Worm (Caenorhabditis elegans) whole organism, L4 larva: Measurements from ENCODE around the gene srt-69.

Source experiments
- D1046.2 ChIP-seq: fragments of 200-800 bp; sonication (Bioruptor generic); IDR thresholded peaks from 2 replicates; pipeline ENCODE4 v1.3.6; 2022; ENCODE audit warnings: missing genetic modification characterization, missing compliant biosample characterization
- F10B5.3 ChIP-seq: sonication (generic microtip); optimal IDR thresholded peaks from 2 replicates; lab custom pipeline; 2016; ENCODE audit warnings: mild to moderate bottlenecking, missing genetic modification characterization, missing compliant biosample characterization
- F37D6.2 ChIP-seq: sonication (generic microtip); optimal IDR thresholded peaks from 2 replicates; lab custom pipeline; 2016; ENCODE audit warnings: mild to moderate bottlenecking, missing genetic modification characterization, missing compliant biosample characterization
- T26A8.4 ChIP-seq: fragments of 200-800 bp; sonication (Bioruptor generic); IDR thresholded peaks from 2 replicates; pipeline ENCODE4 v1.3.6; 2022; ENCODE audit warnings: missing genetic modification characterization, missing compliant biosample characterization
- Y105C5A.15 ChIP-seq: fragments of 200-800 bp; sonication (Bioruptor generic); IDR thresholded peaks from 2 replicates; pipeline ENCODE4 v1.3.6; 2022; ENCODE audit warnings: missing genetic modification characterization, missing compliant biosample characterization
- aha-1 ChIP-seq: fragments of 150-350 bp; peaks from one replicate; lab custom pipeline; 2014; ENCODE audit warnings: missing biosample characterization, missing genetic modification characterization
- ama-1 ChIP-seq: fragments of 150-350 bp; optimal IDR thresholded peaks from 2 replicates; lab custom pipeline; 2014; ENCODE audit warnings: inconsistent platforms, mixed read lengths
- arid-1 ChIP-seq: fragments of 200-800 bp; sonication (Bioruptor generic); conservative IDR thresholded peaks from 2 replicates; pipeline ENCODE4 v1.3.6; 2022; ENCODE audit warnings: missing genetic modification reagents, missing genetic modification characterization, missing compliant biosample characterization
- ceh-28 ChIP-seq: fragments of 150-350 bp; optimal IDR thresholded peaks from 2 replicates; lab custom pipeline; 2014; ENCODE audit warnings: missing biosample characterization, missing genetic modification reagents, missing genetic modification characterization
- cey-2 ChIP-seq: sonication (generic microtip); optimal IDR thresholded peaks from 3 replicates; lab custom pipeline; 2017; ENCODE audit warnings: missing genetic modification characterization, mild to moderate bottlenecking, missing compliant biosample characterization, antibody characterized with exemption, borderline replicate concordance; ENCODE audit not compliant: insufficient read depth
- daf-8 ChIP-seq: fragments of 200-800 bp; sonication (Bioruptor generic); IDR thresholded peaks from 2 replicates; pipeline ENCODE4 v1.3.6; 2022; ENCODE audit warnings: missing genetic modification characterization, missing compliant biosample characterization
- dmd-6 ChIP-seq: fragments of 200-800 bp; sonication (Bioruptor generic); IDR thresholded peaks from 2 replicates; pipeline ENCODE4 v1.3.6; 2022; ENCODE audit warnings: missing genetic modification reagents, missing genetic modification characterization, missing compliant biosample characterization
- dpl-1 ChIP-seq: fragments of 150-350 bp; optimal IDR thresholded peaks from 2 replicates; lab custom pipeline; 2014; ENCODE audit warnings: missing biosample characterization, missing genetic modification reagents, missing genetic modification characterization
- duxl-1 ChIP-seq: sonication (generic microtip); optimal IDR thresholded peaks from 2 replicates; lab custom pipeline; 2016; ENCODE audit warnings: mild to moderate bottlenecking, missing genetic modification characterization, moderate library complexity, missing compliant biosample characterization; ENCODE audit not compliant: poor library complexity
- dve-1 ChIP-seq: sonication (generic microtip); optimal IDR thresholded peaks from 2 replicates; lab custom pipeline; 2017; ENCODE audit warnings: antibody characterized with exemption, mild to moderate bottlenecking, missing genetic modification characterization, missing compliant biosample characterization; ENCODE audit not compliant: insufficient read depth
- egl-43 ChIP-seq: fragments of 200-800 bp; sonication (Bioruptor generic); IDR thresholded peaks from 2 replicates; pipeline ENCODE4 v1.3.6; 2022; ENCODE audit warnings: missing genetic modification reagents, missing genetic modification characterization, missing compliant biosample characterization
- hlh-11 ChIP-seq: fragments of 200-800 bp; sonication (Bioruptor generic); optimal IDR thresholded peaks from 2 replicates; lab custom pipeline; 2018; ENCODE audit warnings: mild to moderate bottlenecking, missing genetic modification characterization, missing compliant biosample characterization
- hlh-30 ChIP-seq: sonication (generic microtip); optimal IDR thresholded peaks from 2 replicates; lab custom pipeline; 2017; ENCODE audit warnings: antibody characterized with exemption, mild to moderate bottlenecking, missing genetic modification characterization, missing compliant biosample characterization; ENCODE audit not compliant: insufficient read depth
- hmg-1.1 ChIP-seq: fragments of 200-800 bp; sonication (Bioruptor generic); IDR thresholded peaks from 2 replicates; pipeline ENCODE4 v1.3.6; 2022; ENCODE audit warnings: missing genetic modification reagents, missing genetic modification characterization, missing compliant biosample characterization
- lin-1 ChIP-seq: fragments of 200-800 bp; sonication (Bioruptor generic); IDR thresholded peaks from 2 replicates; pipeline ENCODE4 v1.3.6; 2022; ENCODE audit warnings: missing genetic modification reagents, missing genetic modification characterization, missing compliant biosample characterization
- lin-38 ChIP-seq: fragments of 200-800 bp; sonication (Bioruptor generic); IDR thresholded peaks from 2 replicates; pipeline ENCODE4 v1.3.6; 2022; ENCODE audit warnings: missing genetic modification reagents, missing genetic modification characterization, missing compliant biosample characterization
- lir-3 ChIP-seq: sonication (generic microtip); optimal IDR thresholded peaks from 2 replicates; lab custom pipeline; 2016; ENCODE audit warnings: mild to moderate bottlenecking, missing genetic modification characterization, missing compliant biosample characterization
- lsy-2 ChIP-seq, 2 experiments: fragments of 150-350 bp in 1 of 2; sonication (generic microtip) in 1 of 2; optimal IDR thresholded peaks; 2 replicates each; lab custom pipeline; 2014 to 2017; ENCODE audit warnings: missing biosample characterization in 2 of 2, missing genetic modification characterization in 2 of 2
- mdl-1 ChIP-seq, 2 experiments: fragments of 150-350 bp in 1 of 2; sonication (generic microtip) in 1 of 2; optimal IDR thresholded peaks; 2 replicates each; lab custom pipeline; 2014 to 2017; ENCODE audit warnings: missing biosample characterization in 2 of 2, missing genetic modification characterization in 2 of 2
- mdt-29 ChIP-seq: fragments of 200-800 bp; sonication (Bioruptor generic); IDR thresholded peaks from 2 replicates; pipeline ENCODE4 v1.3.6; 2022; ENCODE audit warnings: missing genetic modification reagents, missing genetic modification characterization, missing compliant biosample characterization
- mep-1 ChIP-seq: fragments of 150-350 bp; sonication (generic microtip); optimal IDR thresholded peaks from 3 replicates; lab custom pipeline; 2014; ENCODE audit warnings: missing biosample characterization, missing genetic modification characterization
- mes-2 ChIP-seq: sonication (generic microtip); optimal IDR thresholded peaks from 2 replicates; lab custom pipeline; 2016; ENCODE audit warnings: missing genotype, mild to moderate bottlenecking, missing genetic modification characterization, missing compliant biosample characterization; ENCODE audit not compliant: poor library complexity, severe bottlenecking
- mxl-3 ChIP-seq: fragments of 200-800 bp; sonication (Bioruptor generic); optimal IDR thresholded peaks from 2 replicates; lab custom pipeline; 2018; ENCODE audit warnings: mild to moderate bottlenecking, missing genetic modification characterization, missing compliant biosample characterization
- rbr-2 ChIP-seq: sonication (generic microtip); optimal IDR thresholded peaks from 2 replicates; lab custom pipeline; 2016; ENCODE audit warnings: missing genotype, missing genetic modification characterization, missing compliant biosample characterization
- saeg-2 ChIP-seq: fragments of 200-800 bp; sonication (Bioruptor generic); IDR thresholded peaks from 2 replicates; pipeline ENCODE4 v1.3.6; 2022; ENCODE audit warnings: missing genetic modification reagents, missing genetic modification characterization, missing compliant biosample characterization
- set-16 ChIP-seq: fragments of 200-800 bp; sonication (Bioruptor generic); IDR thresholded peaks from 2 replicates; pipeline ENCODE4 v1.3.6; 2022; ENCODE audit warnings: missing genetic modification reagents, missing genetic modification characterization, missing compliant biosample characterization
- skn-1 ChIP-seq: fragments of 150-350 bp; optimal IDR thresholded peaks from 2 replicates; lab custom pipeline; 2014; ENCODE audit warnings: missing biosample characterization, missing genetic modification characterization
- spr-3 ChIP-seq: fragments of 200-800 bp; sonication (Bioruptor generic); optimal IDR thresholded peaks from 2 replicates; lab custom pipeline; 2018; ENCODE audit warnings: mild to moderate bottlenecking, missing genetic modification characterization, missing compliant biosample characterization
- tra-1 ChIP-seq: fragments of 200-800 bp; sonication (Bioruptor generic); IDR thresholded peaks from 2 replicates; pipeline ENCODE4 v1.3.6; 2022; ENCODE audit warnings: missing genetic modification reagents, missing genetic modification characterization, missing compliant biosample characterization
- unc-130 ChIP-seq: sonication (generic microtip); optimal IDR thresholded peaks from 2 replicates; lab custom pipeline; 2016; ENCODE audit warnings: missing genetic modification reagents, missing genetic modification characterization, missing compliant biosample characterization
- unc-62 ChIP-seq, 3 experiments: fragments of 150-350 bp in 1 of 3; sonication (generic microtip); optimal IDR thresholded peaks in 2 of 3; peaks in 1 of 3; 1 replicate in 1 of 3; 2 replicates in 2 of 3; lab custom pipeline; 2014 to 2017; ENCODE audit warnings: missing biosample characterization in 3 of 3, missing genetic modification characterization in 3 of 3, missing genetic modification reagents in 3 of 3, missing genotype in 1 of 3
- zag-1 ChIP-seq: fragments of 150-350 bp; optimal IDR thresholded peaks from 2 replicates; lab custom pipeline; 2014; ENCODE audit warnings: missing biosample characterization, missing genetic modification characterization
- zip-11 ChIP-seq: fragments of 200-800 bp; sonication (Bioruptor generic); IDR thresholded peaks from 2 replicates; pipeline ENCODE4 v1.3.6; 2022; ENCODE audit warnings: missing genetic modification characterization, missing compliant biosample characterization

srt-69 gene

DNA sequence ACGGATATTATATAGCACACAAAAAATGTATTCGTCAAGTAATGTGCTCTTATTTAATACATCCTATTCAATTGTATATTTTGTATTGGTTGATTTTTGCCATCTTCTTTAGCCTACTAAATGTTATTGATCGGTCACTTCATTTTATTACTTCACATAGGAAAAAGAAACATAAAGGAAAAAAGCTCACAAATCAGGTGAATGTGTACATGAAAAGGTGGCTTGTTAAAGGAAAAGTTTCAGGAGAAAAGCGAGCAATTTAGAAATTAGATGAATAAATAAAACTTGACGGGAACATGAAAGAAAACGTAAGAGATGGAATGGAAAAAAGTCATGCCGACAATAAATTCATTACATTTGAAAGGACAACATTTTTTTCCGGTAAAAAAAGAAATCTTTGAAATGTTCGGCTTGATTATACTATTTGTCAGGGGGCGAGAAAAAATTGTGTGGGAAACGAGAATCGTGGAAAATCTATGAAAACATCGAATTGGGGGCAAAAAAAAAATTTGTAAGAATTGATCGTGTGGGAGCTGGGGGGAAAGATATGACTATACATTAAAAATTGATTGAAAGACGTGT, 10.0 kb upstream of the srt-69 start (continued):
- TF ChIP-seq dpl-1 (GFP tag; lab: Kevin White, UChicago) = peak; percentile 0

ce11 chrV:5274974-5275373, 9.5 kb upstream of the srt-69 start:
- TF ChIP-seq zip-11 (GFP tag; lab: Robert Waterston, UW) = no peak
- peak; percentile 13; the same call in 1 of the 2 replicates for TF ChIP-seq T26A8.4 (GFP tag; lab: Robert Waterston, UW)
- no peak for TF ChIP-seq set-16 (GFP tag; lab: Robert Waterston, UW)
- TF ChIP-seq mdl-1 (tag; optimal IDR thresholded peaks at IDR 0.05; lab: Kevin White, UChicago) = peak in 1 of 2 experiments; percentile 34
- TF ChIP-seq lsy-2 (tag; optimal IDR thresholded peaks at IDR 0.05; lab: Kevin White, UChicago) = peak in 1 of 2 experiments; percentile 72
- TF ChIP-seq saeg-2 (GFP tag; lab: Robert Waterston, UW) = no peak
- TF ChIP-seq lin-38 (GFP tag; lab: Robert Waterston, UW) = peak; percentile 77
- no peak for TF ChIP-seq unc-62 (GFP tag; optimal IDR thresholded peaks at IDR 0.05 in 1 of 2; lab: Kevin White, UChicago)
- TF ChIP-seq unc-62 (tag; optimal IDR thresholded peaks at IDR 0.05; lab: Kevin White, UChicago) = no peak
- TF ChIP-seq F37D6.2 (tag; lab: Kevin White, UChicago) = peak; percentile 25
- TF ChIP-seq spr-3 (GFP tag; lab: Kevin White, UChicago) = peak; percentile 33
- peak; percentile 35 for TF ChIP-seq hmg-1.1 (GFP tag; lab: Robert Waterston, UW)
- peak; percentile 36 for TF ChIP-seq hlh-11 (tag; lab: Kevin White, UChicago)
- peak; percentile 61 for TF ChIP-seq hlh-30 (tag; lab: Kevin White, UChicago)
- TF ChIP-seq zag-1 (tag; lab: Kevin White, UChicago) = no peak
- TF ChIP-seq dpl-1 (GFP tag; lab: Kevin White, UChicago) = peak; percentile 66
- TF ChIP-seq mep-1 (tag; lab: Kevin White, UChicago) = peak; percentile 34
- TF ChIP-seq rbr-2 (tag; lab: Kevin White, UChicago) = peak; percentile 46
- peak; percentile 70 for TF ChIP-seq mes-2 (tag; lab: Kevin White, UChicago)
- 0 out of 2 replicates have a peak, but pooled peaks have one; percentile 37 for TF ChIP-seq dmd-6 (GFP tag; lab: Robert Waterston, UW)
- no peak for TF ChIP-seq Y105C5A.15 (GFP tag; lab: Robert Waterston, UW)
- no peak for TF ChIP-seq ama-1
- peak; percentile 30 for TF ChIP-seq duxl-1 (tag; lab: Kevin White, UChicago)
- no peak for TF ChIP-seq F10B5.3 (tag; lab: Kevin White, UChicago)
- TF ChIP-seq egl-43 (GFP tag; lab: Robert Waterston, UW) = peak; percentile 62; the same call in 1 of the 2 replicates

DNA sequence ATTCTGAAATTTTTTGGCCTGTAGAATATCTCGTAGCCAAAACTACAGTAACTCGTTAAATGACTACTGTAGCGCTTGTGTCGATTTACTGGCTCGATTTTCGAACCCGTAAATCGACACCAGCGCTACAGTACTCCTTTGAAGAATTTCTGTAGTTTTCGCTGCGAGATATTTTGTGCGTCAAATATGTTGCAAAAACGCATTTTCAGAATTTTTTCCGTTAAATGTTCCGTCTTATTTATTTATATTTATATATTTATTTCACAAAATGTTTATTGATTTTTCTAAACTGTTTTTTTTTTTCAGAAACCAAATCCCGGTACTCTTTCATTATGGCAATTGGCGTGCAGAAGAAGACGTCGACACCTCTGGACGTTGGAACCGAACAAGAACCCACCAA, 8.3 kb upstream of the srt-69 start, which contains the start of gene natc-2:
natc-2 (plus strand) TSS at position 301 of the 400 bp plus-strand sequence.
- TF ChIP-seq saeg-2 (GFP tag; lab: Robert Waterston, UW) (no peak), lin-1 (no peak), lir-3 (tag; lab: Kevin White, UChicago) (no peak), mxl-3 (GFP tag; lab: Kevin White, UChicago) (no peak), dve-1 (tag; lab: Kevin White, UChicago) (no peak), skn-1 (tag; lab: Kevin White, UChicago) (no peak), aha-1 (no peak), tra-1 (GFP tag; lab: Robert Waterston, UW) (no peak), unc-130 (GFP tag; lab: Kevin White, UChicago) (no peak), mdt-29 (no peak), mdl-1 (tag; optimal IDR thresholded peaks at IDR 0.05; lab: Kevin White, UChicago) (no peak), ceh-28 (tag; lab: Kevin White, UChicago) (no peak), cey-2 (tag; lab: Kevin White, UChicago) (no peak), arid-1 (GFP tag; lab: Robert Waterston, UW) (no peak), egl-43 (GFP tag; lab: Robert Waterston, UW) (no peak), daf-8 (GFP tag; lab: Robert Waterston, UW) (no peak), T26A8.4 (GFP tag; lab: Robert Waterston, UW) (no peak), D1046.2 (GFP tag; lab: Robert Waterston, UW) (no peak), unc-62 (GFP tag; optimal IDR thresholded peaks at IDR 0.05 in 1 of 2; lab: Kevin White, UChicago) (no peak), unc-62 (tag; optimal IDR thresholded peaks at IDR 0.05; lab: Kevin White, UChicago) (no peak), mes-2 (tag; lab: Kevin White, UChicago) (no peak)
- TF ChIP-seq, all 104 proteins: peak for 0
